Worm (Caenorhabditis elegans) whole organism, L3 larva: ENCODE measurements around the gene nlg-1.

Experiments used
- mdl-1 ChIP-seq: fragments of 150-350 bp; optimal IDR thresholded peaks from 2 replicates; lab custom pipeline; 2014; ENCODE audit warnings: missing biosample characterization, missing genetic modification characterization
- unc-39 ChIP-seq: sonication (generic microtip); optimal IDR thresholded peaks from 4 replicates; lab custom pipeline; 2017; ENCODE audit warnings: missing biosample characterization, missing genetic modification characterization

DNA sequence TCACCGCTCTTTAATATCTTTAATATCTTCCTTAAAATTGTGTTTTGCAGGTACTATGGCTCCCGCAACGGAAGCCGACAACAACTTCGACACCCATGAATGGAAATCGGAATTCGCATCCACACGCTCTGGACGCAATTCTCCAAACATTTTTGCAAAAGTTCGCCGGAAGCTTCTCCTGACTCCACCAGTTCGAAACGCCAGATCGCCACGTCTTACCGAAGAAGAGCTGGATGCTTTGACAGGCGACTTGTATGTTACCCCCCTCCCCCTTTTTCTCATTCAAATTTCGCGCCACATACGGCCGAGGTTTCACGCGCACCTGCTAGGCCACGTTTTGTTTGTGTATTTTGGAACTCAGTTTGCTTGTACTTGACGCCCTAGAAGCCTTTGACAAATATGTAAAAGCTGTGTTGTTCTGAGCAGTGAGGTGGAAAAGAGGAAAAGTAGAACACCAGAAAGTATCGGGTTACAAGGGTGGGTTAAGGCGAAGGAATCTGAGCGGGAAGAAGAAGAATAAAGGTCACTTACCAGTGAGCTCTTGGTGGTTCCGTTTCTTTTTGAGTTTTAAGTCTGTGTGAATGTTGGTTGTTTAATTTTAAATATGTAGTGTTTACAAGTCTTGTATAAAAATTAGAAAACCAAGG lies 46.1 kb downstream of the nlg-1 start, which contains the start of gene unc-84:
- TF ChIP-seq mdl-1 (tag; lab: Kevin White, UChicago) (no peak), unc-39 (tag; lab: Kevin White, UChicago) (no peak)
